Worm (Caenorhabditis elegans) whole organism, dauer: Measurements from ENCODE around the gene F11G11.14.
"Not testable (repeated sequence)": the region's sequence is repeated elsewhere in the genome, so short reads cannot be mapped to it uniquely, and the experiment has no call there.

Experiments used
- unc-62 ChIP-seq: sonication (generic microtip); optimal IDR thresholded peaks from 2 replicates; lab custom pipeline; 2017; ENCODE audit warnings: missing biosample characterization, missing genetic modification reagents, missing genetic modification characterization

F11G11.14 gene

DNA sequence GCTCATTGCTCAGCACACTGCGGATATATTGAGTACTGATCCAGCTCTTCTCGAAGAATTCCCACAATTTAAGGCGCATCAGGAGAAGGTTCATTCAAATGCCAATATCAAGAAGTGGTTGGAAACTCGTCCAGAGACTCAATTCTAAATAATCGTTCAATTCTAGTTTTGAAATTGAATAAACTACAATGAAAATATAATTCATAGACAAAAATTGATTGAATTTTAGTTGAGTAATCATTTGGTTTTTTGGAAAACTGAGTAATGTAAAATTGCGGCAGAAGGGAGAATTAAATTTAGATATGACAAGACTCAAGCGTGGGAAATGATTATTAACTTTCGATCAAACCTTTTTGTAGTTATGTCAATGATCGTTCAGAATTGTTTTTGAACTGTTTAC lies 20.9 kb downstream of the F11G11.14 start:
- TF ChIP-seq unc-62 (GFP tag; lab: Kevin White, UChicago) = no peak

DNA sequence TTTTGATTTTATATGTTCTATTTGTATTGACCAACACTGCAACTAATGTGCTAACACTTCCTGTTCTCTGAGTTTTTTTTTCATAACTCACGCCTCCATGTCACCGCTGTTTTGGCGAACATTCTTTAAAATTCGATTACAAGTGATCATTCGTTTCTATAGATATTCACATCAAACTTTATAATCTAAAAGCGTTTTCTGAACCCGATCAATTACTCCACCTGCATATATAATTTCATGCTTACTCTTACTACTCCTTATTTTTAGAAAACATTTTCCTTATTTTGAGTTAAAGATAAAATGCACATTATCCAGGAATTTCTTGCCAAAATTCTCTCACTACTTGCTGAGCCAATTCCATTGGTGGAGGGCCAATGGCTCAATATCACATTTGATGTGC lies 22.5 kb downstream of the F11G11.14 start, which contains the start of gene R05F9.7:
R05F9.7 (plus strand) TSS at position 301 of the 400 bp plus-strand sequence.
- no peak for TF ChIP-seq unc-62 (GFP tag; lab: Kevin White, UChicago)

DNA sequence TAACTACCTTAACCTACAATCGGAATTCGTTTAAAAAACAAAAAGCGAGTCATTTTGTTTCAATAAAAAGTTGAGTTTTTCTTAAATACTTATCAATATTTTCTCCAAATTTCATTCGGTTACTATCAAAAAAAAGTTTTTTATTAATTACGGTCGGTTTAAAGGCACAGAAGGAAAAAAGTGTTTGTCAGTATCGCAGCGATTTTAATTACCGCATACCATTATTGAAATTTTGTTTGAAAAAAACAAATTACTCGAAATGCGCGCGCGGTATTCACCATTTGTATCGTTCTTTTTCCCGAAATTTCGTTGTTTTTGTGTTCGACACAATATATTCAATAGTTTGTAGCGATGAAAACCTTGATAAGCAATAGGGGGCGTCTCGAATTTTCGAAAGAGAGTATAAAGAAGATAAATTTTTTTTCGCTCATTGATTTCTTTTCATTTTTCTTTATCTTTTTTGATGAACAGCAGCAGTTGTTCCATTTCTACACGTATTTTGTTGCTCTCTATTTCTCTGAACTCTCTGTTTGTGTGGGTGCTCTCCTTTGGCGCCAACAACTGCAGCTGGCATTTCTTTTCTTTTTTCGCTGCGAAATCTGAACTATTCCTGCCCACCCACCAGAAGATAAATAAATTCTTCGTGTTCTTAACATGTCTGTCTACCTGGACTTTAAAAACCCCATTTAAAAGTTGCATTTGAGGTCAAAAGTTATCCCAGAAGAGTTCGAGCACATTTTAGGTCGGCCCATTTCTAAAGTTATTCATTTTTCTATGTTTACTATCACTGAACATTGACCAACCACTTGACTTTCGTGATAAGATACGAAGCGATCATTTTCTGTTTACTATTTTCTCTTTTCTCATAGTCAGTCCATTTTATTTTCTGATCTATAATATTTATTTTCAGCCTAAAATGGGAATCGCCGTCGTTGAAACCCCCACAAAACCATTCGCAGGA lies 25.3 kb downstream of the F11G11.14 start, which contains the start of gene pgm-1:
pgm-1 (plus strand) TSS at position 911 of the 961 bp plus-strand sequence.
- TF ChIP-seq unc-62 (GFP tag; lab: Kevin White, UChicago) = no peak

DNA sequence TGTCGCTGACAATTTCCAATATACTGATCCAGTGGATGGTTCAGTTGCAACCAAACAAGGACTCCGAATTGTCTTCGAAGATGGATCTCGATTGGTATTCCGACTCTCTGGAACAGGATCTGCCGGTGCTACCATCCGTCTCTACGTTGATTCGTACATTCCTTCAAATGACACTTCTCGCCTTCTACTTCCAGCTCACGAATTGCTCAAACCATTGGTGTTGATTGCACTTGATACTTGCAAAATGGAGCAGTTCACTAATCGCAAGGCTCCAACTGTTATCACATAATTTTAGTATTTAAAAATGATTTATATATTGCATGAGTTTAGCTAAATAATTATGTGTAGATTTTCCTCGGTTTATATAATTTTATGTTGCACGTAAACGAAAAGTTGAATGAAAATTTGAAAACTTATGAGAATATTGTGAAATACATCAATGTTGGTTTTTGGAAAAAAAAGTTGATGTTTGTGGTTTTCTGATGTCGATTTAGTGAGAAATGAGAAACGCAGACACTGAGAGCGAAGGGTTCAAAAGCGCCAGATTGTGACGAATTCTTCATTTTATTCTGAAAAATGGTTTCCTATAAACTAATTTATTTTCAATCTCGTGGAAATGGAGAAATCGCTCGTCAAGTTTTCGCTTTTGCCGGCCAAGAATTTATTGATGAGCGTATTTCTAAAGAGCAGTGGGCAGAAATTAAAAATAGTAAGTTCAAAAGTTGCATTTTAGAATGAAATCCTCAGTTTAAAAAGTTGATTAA lies 27.7 kb downstream of the F11G11.14 start, which contains the start of gene gst-9:
gst-9 (plus strand) TSS at position 574 of the 764 bp plus-strand sequence.
- TF ChIP-seq unc-62 (GFP tag; lab: Kevin White, UChicago) = no peak

DNA sequence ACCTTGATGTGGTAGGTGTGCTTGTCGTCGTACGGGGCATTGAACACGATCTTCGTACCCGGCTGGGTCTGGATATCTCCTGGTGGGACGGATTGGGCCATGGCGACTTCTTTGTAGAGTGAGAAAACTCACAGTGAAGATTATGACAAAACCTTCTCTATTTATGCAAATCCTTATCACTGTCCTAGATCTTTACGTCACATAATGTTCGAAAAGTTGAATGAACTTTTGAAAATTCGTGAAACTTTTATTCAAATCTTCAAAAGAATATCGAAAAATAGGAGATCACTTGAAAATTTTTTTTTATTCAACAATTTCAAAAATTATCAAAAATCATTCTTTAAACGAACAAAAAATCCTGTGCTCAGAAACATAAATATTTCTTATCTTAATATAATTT lies 29.1 kb downstream of the F11G11.14 start, which contains the start of gene msp-33:
msp-33 (minus strand) TSS at position 101 of the 400 bp plus-strand sequence.
- no peak for TF ChIP-seq unc-62 (GFP tag; lab: Kevin White, UChicago)

DNA sequence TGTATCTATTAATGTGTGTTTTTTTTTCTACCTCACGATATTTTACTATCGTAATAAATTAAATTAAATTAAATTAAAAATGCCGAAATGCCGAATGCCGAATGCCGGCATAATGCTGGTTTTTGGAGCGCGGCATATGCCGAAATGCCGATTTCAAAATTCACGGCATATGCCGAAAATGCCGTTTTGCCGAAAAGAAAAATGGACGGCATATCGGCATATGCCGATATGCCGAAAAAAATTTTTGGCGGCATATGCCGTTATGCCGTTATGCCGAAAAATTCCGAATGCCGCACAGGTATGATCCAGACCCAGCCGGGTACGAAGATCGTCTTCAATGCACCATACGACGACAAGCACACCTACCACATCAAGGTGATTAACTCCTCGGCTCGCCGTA lies 35.0 kb downstream of the F11G11.14 start, which contains the start of gene msp-32:
msp-32 (plus strand) TSS at position 301 of the 400 bp plus-strand sequence.
- not testable (repeated sequence) for TF ChIP-seq unc-62 (GFP tag; lab: Kevin White, UChicago)

DNA sequence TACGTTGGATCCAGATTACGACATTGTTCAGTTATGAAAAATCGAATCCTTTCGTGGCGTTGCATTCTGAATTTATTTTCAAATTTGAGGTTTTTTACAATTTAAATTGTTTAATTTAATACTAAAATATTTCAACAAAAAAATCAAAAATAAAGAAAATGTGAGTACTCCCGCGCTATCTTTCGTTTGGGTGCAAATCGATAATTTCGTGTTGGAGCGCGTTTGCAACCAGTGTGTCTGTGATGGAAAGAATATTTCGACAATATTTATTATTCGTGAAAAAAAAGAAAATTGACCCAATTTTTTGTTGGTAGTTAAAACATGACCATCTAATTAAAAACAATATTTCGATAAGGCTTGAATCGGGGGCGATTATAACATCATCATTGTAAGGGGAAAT lies 38.6 kb downstream of the F11G11.14 start, which contains the start of gene R05F9.9:
R05F9.9 (minus strand) TSS at position 66 of the 400 bp plus-strand sequence.
- no peak for TF ChIP-seq unc-62 (GFP tag; lab: Kevin White, UChicago)

DNA sequence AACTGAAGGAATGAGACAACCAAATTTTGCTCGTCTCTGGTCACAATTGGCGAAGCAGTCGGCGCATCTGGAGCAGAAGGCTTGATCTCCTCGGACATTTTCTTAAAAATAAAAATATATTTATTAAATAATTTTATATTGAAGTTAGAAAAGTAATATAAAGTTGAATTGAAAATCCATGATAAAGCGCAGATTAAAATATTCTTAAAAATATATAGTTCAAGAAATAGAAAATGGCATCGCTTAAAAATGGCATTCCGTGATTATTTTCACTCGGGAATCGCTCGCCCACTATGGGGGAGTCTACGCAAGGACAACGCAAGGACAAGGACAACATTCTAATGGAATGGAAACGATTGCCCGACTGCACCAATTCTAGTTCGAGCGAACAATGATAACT lies 40.2 kb downstream of the F11G11.14 start, which contains the start of gene sgt-1:
sgt-1 (minus strand) TSS at position 101 of the 400 bp plus-strand sequence.
- not testable (repeated sequence) for TF ChIP-seq unc-62 (GFP tag; lab: Kevin White, UChicago)

DNA sequence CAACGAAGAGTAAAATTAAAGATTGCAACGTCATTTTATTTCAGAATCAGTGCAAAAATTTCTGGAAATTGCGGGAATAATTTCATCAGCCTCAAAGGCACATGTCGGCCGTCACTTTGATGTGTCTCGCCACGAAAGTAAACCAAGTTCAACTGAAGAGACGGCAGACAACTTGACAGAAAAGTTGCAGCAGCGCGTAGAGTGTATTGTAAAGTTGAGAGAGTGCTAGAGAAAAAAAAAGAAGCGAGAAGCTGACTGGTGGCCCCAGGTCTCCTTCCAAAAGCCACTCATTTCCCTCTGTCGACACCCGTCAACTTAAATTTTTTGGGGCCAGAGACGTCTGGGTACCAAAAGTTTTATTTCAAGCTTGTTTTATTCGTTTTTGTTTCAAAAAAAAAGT lies 40.8 kb downstream of the F11G11.14 start:
- TF ChIP-seq unc-62 (GFP tag; lab: Kevin White, UChicago) = no peak

DNA sequence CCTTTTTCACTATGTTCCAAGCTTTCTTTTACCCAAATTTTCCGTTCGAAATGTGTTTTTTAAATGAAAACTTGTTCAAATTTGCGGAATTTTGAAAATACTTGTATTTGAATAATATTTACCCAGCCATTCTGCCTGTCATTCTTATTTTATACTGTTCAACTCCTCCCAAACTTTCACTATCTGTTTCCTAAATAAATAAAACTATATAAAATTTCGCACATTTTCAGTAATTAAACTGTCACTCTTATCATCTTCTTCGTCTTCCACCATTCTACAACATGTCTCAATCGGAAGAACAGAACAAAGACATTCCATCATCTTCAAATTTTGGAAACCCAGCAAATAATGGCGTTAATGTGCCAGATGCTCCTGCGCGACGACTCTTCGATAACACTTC lies 41.3 kb downstream of the F11G11.14 start, which contains the start of gene btbd-10:
btbd-10 (plus strand) TSS at position 231 of the 400 bp plus-strand sequence.
- no peak for TF ChIP-seq unc-62 (GFP tag; lab: Kevin White, UChicago)

DNA sequence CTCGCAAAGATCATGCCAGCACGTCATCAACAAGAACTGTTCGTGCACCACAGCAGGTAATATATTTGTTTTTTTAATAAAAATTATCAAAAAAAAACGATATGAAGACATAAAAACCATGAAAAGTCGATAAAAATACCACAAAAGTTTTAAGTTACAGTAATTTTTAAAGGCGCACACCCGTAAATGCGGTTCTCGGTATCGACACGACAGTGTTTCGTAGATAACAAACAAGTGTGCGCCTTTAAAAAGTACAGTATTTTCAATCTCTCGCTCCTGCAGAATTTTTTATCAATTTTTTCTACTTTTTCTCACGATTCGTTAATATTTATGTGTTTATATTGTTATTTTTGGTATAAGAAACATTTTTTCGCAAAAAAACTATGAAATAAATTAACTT lies 41.9 kb downstream of the F11G11.14 start:
- TF ChIP-seq unc-62 (GFP tag; lab: Kevin White, UChicago) = no peak

DNA sequence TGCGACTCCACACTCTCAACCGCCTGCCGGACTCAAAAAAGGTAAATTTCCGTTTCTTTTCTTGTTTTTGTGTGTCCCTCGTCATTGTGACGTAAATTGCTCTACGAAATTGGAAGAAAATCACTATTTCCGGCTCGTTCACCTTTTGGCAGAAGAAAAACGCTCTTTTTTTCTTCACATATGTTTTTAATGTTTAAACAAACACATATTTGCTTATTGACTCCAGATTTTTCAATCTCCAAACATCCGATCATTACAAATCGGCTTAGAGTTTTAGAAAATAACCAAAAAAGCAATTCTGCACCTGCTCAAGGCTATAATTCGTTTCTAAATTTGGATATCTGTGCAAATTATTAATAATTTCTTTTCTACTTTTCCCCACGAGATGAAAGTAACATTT lies 42.4 kb downstream of the F11G11.14 start:
- no peak for TF ChIP-seq unc-62 (GFP tag; lab: Kevin White, UChicago)

DNA sequence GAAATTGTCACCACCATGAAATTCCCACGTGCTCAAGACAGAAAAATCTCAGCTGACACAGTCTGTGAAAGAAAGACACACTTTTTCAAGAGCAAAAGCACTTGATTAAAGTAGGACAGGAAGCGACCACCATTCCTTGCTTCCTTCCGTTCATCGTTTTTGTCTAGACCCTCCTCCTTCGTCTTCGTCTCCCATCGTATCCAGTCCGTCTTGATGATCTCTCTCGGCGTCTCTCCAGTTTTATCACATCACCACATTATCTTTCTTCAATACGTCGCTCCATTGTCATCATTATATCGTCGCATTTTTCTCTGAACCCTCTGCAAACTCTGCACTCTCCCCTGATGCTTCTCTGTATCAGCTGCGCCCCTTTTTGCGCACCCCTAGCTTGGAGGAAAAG lies 44.7 kb downstream of the F11G11.14 start:
- TF ChIP-seq unc-62 (GFP tag; lab: Kevin White, UChicago) = no peak

DNA sequence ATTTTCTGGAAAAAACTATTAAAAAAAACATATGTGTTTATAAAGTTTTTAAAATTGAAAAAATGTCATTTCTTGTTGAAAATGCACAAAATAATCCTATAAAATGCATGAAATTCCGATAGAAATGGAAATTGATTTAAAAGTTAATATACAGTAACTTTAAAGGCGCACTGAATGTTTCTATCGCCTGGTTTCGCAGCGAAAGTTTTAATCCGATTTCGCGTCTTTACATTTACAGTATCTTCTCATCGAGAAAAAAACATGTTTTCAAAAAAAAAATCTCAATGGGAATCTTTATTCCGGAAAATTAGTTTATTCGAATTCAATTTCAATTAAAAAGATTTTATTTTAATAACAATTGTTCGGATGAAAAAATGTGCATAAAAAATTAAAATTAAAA lies 50.7 kb downstream of the F11G11.14 start, which contains the start of gene R05F9.11:
R05F9.11 (minus strand) TSS at position 5 of the 400 bp plus-strand sequence.
- no peak for TF ChIP-seq unc-62 (GFP tag; lab: Kevin White, UChicago)
